Worm (Caenorhabditis elegans) whole organism, L3 larva: ENCODE results near the gene lgc-27.

ENCODE experiments used
- R02D3.7 ChIP-seq: fragments of 150-350 bp; optimal IDR thresholded peaks from 2 replicates; lab custom pipeline; 2014; ENCODE audit warnings: missing biosample characterization, missing genetic modification characterization
- ZK546.5 ChIP-seq: sonication (generic microtip); optimal IDR thresholded peaks from 2 replicates; lab custom pipeline; 2017; ENCODE audit warnings: missing biosample characterization, missing genetic modification characterization
- ama-1 ChIP-seq: fragments of 150-350 bp; optimal IDR thresholded peaks from 2 replicates; lab custom pipeline; 2018
- ceh-16 ChIP-seq: sonication (generic microtip); optimal IDR thresholded peaks from 2 replicates; lab custom pipeline; 2017; ENCODE audit warnings: missing biosample characterization, missing genetic modification characterization
- ceh-82 ChIP-seq: fragments of 150-350 bp; optimal IDR thresholded peaks from 2 replicates; lab custom pipeline; 2014; ENCODE audit warnings: missing biosample characterization, missing genetic modification characterization
- ceh-9 ChIP-seq: sonication (generic microtip); optimal IDR thresholded peaks from 2 replicates; lab custom pipeline; 2018; ENCODE audit warnings: missing biosample characterization, missing genetic modification characterization
- daf-12 ChIP-seq: fragments of 150-350 bp; optimal IDR thresholded peaks from 2 replicates; lab custom pipeline; 2014; ENCODE audit warnings: missing biosample characterization, missing genetic modification reagents, missing genetic modification characterization
- egl-27 ChIP-seq: sonication (generic microtip); optimal IDR thresholded peaks from 4 replicates; lab custom pipeline; 2017; ENCODE audit warnings: missing biosample characterization, missing genetic modification reagents, missing genetic modification characterization
- egl-5 ChIP-seq: fragments of 150-350 bp; optimal IDR thresholded peaks from 2 replicates; lab custom pipeline; 2017; ENCODE audit warnings: missing biosample characterization, missing genetic modification reagents, missing genetic modification characterization, inconsistent platforms
- elt-1 ChIP-seq: fragments of 150-350 bp; optimal IDR thresholded peaks from 2 replicates; lab custom pipeline; 2014; ENCODE audit warnings: missing biosample characterization, missing genetic modification characterization
- elt-2 ChIP-seq: sonication (generic microtip); optimal IDR thresholded peaks from 2 replicates; lab custom pipeline; 2016; ENCODE audit warnings: missing genetic modification reagents, mild to moderate bottlenecking, missing genetic modification characterization, missing compliant biosample characterization
- elt-3 ChIP-seq, 3 experiments: fragments of 150-350 bp in 1 of 3; sonication (generic microtip) in 2 of 3; optimal IDR thresholded peaks; 2 replicates in 2 of 3; 4 replicates in 1 of 3; lab custom pipeline; 2014 to 2017; ENCODE audit warnings: missing biosample characterization in 3 of 3, missing genetic modification characterization in 3 of 3
- eor-1 ChIP-seq, 2 experiments: fragments of 150-350 bp; optimal IDR thresholded peaks; 2 replicates each; lab custom pipeline; 2014 to 2018; ENCODE audit warnings: missing biosample characterization in 2 of 2, missing genetic modification characterization in 2 of 2
- fos-1 ChIP-seq: fragments of 150-350 bp; optimal IDR thresholded peaks from 2 replicates; lab custom pipeline; 2014; ENCODE audit warnings: missing biosample characterization, missing genetic modification characterization
- hmg-11 ChIP-seq: sonication (generic microtip); optimal IDR thresholded peaks from 2 replicates; lab custom pipeline; 2016; ENCODE audit warnings: missing genetic modification characterization, missing compliant biosample characterization
- jun-1 ChIP-seq: fragments of 150-350 bp; optimal IDR thresholded peaks from 2 replicates; lab custom pipeline; 2014; ENCODE audit warnings: missing biosample characterization, missing genetic modification reagents, missing genetic modification characterization
- lin-15B ChIP-seq: fragments of 150-350 bp; optimal IDR thresholded peaks from 2 replicates; lab custom pipeline; 2014; ENCODE audit warnings: missing biosample characterization, missing genetic modification characterization
- lin-39 ChIP-seq: fragments of 150-350 bp; optimal IDR thresholded peaks from 2 replicates; lab custom pipeline; 2018; ENCODE audit warnings: missing biosample characterization, missing genetic modification reagents, missing genetic modification characterization
- mdl-1 ChIP-seq: fragments of 150-350 bp; optimal IDR thresholded peaks from 2 replicates; lab custom pipeline; 2014; ENCODE audit warnings: missing biosample characterization, missing genetic modification characterization
- nfya-1 ChIP-seq: sonication (generic microtip); optimal IDR thresholded peaks from 2 replicates; lab custom pipeline; 2017; ENCODE audit warnings: missing genetic modification characterization, mild to moderate bottlenecking, missing compliant biosample characterization, antibody characterized with exemption, moderate library complexity; ENCODE audit not compliant: insufficient read depth
- nhr-12 ChIP-seq: fragments of 150-350 bp; optimal IDR thresholded peaks from 2 replicates; lab custom pipeline; 2014; ENCODE audit warnings: missing biosample characterization, missing genetic modification characterization
- nhr-25 ChIP-seq: sonication (generic microtip); optimal IDR thresholded peaks from 2 replicates; lab custom pipeline; 2017; ENCODE audit warnings: missing biosample characterization, missing genetic modification characterization
- nhr-67 ChIP-seq: fragments of 150-350 bp; optimal IDR thresholded peaks from 2 replicates; lab custom pipeline; 2014; ENCODE audit warnings: missing biosample characterization, missing genetic modification characterization
- nhr-77 ChIP-seq: fragments of 150-350 bp; optimal IDR thresholded peaks from 2 replicates; lab custom pipeline; 2014; ENCODE audit warnings: missing biosample characterization, missing genetic modification characterization
- pqm-1 ChIP-seq: fragments of 150-350 bp; optimal IDR thresholded peaks from 2 replicates; lab custom pipeline; 2017; ENCODE audit warnings: missing biosample characterization, missing genetic modification characterization, inconsistent platforms
- sea-2 ChIP-seq: fragments of 150-350 bp; sonication (generic microtip); optimal IDR thresholded peaks from 4 replicates; lab custom pipeline; 2014; ENCODE audit warnings: missing biosample characterization, missing genetic modification reagents, missing genetic modification characterization
- snpc-4 ChIP-seq: fragments of 150-350 bp; optimal IDR thresholded peaks from 2 replicates; lab custom pipeline; 2014; ENCODE audit warnings: missing biosample characterization, missing genetic modification characterization
- unc-62 ChIP-seq: fragments of 150-350 bp; sonication (generic microtip); optimal IDR thresholded peaks from 4 replicates; lab custom pipeline; 2014; ENCODE audit warnings: missing biosample characterization, missing genetic modification reagents, missing genetic modification characterization
- ztf-4 ChIP-seq: fragments of 150-350 bp; optimal IDR thresholded peaks from 2 replicates; lab custom pipeline; 2014; ENCODE audit warnings: missing biosample characterization, missing genetic modification characterization

The lgc-27 gene

ce11 chrII:4672584-4673110 is 23.8 kb downstream of the lgc-27 start, which contains the start of the genes clec-140 and hmg-11 (continued):
- TF ChIP-seq elt-3 (tag; optimal IDR thresholded peaks at IDR 0.05; lab: Kevin White, UChicago) (no peak), ztf-4 (tag; lab: Kevin White, UChicago) (no peak), elt-1 (tag; lab: Kevin White, UChicago) (no peak), nhr-25 (tag; lab: Kevin White, UChicago) (peak; percentile 51), R02D3.7 (tag; lab: Kevin White, UChicago) (no peak), egl-27 (tag; lab: Kevin White, UChicago) (no peak), ZK546.5 (tag; lab: Kevin White, UChicago) (no peak), nhr-12 (tag; lab: Kevin White, UChicago) (no peak), nhr-67 (tag; lab: Kevin White, UChicago) (no peak)

- TF ChIP-seq sea-2 (GFP tag; lab: Kevin White, UChicago) = no peak
These were observed 24.4 kb downstream of the lgc-27 start for ce11 chrII:4673242-4673641.

- peak; percentile 56 for TF ChIP-seq ama-1
- TF ChIP-seq R02D3.7 (tag; lab: Kevin White, UChicago) = no peak
These were observed 24.8 kb downstream of the lgc-27 start for ce11 chrII:4673670-4674069.

ce11 chrII:4674188-4674587 is 25.3 kb downstream of the lgc-27 start:
- TF ChIP-seq elt-2 (tag; lab: Kevin White, UChicago) = peak; percentile 96
- no peak for TF ChIP-seq hmg-11 (tag; lab: Kevin White, UChicago)
- no peak for TF ChIP-seq nfya-1 (tag; lab: Kevin White, UChicago)
- no peak for TF ChIP-seq unc-62 (GFP tag; lab: Kevin White, UChicago)
- no peak for TF ChIP-seq ceh-16 (tag; lab: Kevin White, UChicago)
- peak; percentile 60 for TF ChIP-seq jun-1 (tag; lab: Kevin White, UChicago)
- TF ChIP-seq pqm-1 = peak; percentile 68
- TF ChIP-seq mdl-1 (tag; lab: Kevin White, UChicago) = no peak
- TF ChIP-seq ZK546.5 (tag; lab: Kevin White, UChicago) = no peak
- TF ChIP-seq elt-1 (tag; lab: Kevin White, UChicago) = no peak
- no peak for TF ChIP-seq ztf-4 (tag; lab: Kevin White, UChicago)
- no peak for TF ChIP-seq egl-5

ce11 chrII:4675481-4675880 is 26.6 kb downstream of the lgc-27 start, which contains the start of gene T05A7.3:
Gene T05A7.3, plus strand, starts transcription at chrII:4675781.
- TF ChIP-seq lin-39 (tag; lab: Kevin White, UChicago) = no peak
- TF ChIP-seq nhr-25 (tag; lab: Kevin White, UChicago) = no peak
- TF ChIP-seq ceh-9 (tag; lab: Kevin White, UChicago) = no peak
- TF ChIP-seq snpc-4 = no peak
- TF ChIP-seq eor-1 (tag; optimal IDR thresholded peaks at IDR 0.05; lab: Kevin White, UChicago) = no peak
- no peak for TF ChIP-seq nhr-77 (tag; lab: Kevin White, UChicago)
- TF ChIP-seq lin-15B (tag; lab: Kevin White, UChicago) = no peak
- TF ChIP-seq jun-1 (tag; lab: Kevin White, UChicago) = no peak

ce11 chrII:4676241-4676640 is 27.4 kb downstream of the lgc-27 start:
- no peak for TF ChIP-seq lin-39 (tag; lab: Kevin White, UChicago)
- no peak for TF ChIP-seq daf-12
- no peak for TF ChIP-seq nhr-77 (tag; lab: Kevin White, UChicago)
- no peak for TF ChIP-seq nfya-1 (tag; lab: Kevin White, UChicago)
- TF ChIP-seq R02D3.7 (tag; lab: Kevin White, UChicago) = no peak
- TF ChIP-seq pqm-1 = no peak
- TF ChIP-seq ama-1 = no peak
- no peak for TF ChIP-seq lin-15B (tag; lab: Kevin White, UChicago)
- no peak for TF ChIP-seq elt-3 (tag; optimal IDR thresholded peaks at IDR 0.05; lab: Kevin White, UChicago)
- TF ChIP-seq mdl-1 (tag; lab: Kevin White, UChicago) = no peak
- TF ChIP-seq nhr-67 (tag; lab: Kevin White, UChicago) = no peak

- TF ChIP-seq fos-1 (tag; lab: Kevin White, UChicago) (no peak), eor-1 (tag; optimal IDR thresholded peaks at IDR 0.05; lab: Kevin White, UChicago) (no peak), ceh-82 (tag; lab: Kevin White, UChicago) (no peak), ceh-9 (tag; lab: Kevin White, UChicago) (no peak), ama-1 (no peak)
These were observed 29.0 kb downstream of the lgc-27 start, which contains the start of gene T05A7.1 for ce11 chrII:4677916-4678315. Gene T05A7.1, plus strand, starts transcription at chrII:4678216.
